Worm (Caenorhabditis elegans): ENCODE data around the gene brc-1.

DNA sequence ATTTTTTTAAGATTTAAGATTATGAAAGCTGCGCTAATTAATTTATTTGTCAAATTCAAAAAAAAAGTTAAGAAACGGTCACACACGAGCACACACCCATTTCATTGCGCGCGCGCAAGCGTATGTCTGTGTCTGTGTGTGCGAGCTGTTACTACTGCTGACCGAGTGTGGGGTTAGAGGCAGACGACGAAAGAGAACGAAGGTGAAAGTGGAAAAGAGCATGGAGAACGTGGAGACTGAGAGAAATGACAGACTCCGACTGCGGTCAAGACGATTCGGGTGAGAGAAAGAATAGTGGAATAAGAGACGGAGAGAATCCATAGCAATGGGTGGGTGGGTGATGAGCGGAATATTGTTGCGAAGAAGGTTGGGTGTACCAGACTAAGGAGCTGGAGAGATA lies 42.6 kb downstream of the brc-1 start:
- TF ChIP-seq tab-1 (GFP tag; IDR thresholded peaks at IDR 0.05) (0 out of 2 replicates have a peak, but pooled peaks have one; percentile 28), ztf-23 (GFP tag; IDR thresholded peaks at IDR 0.05) (peak; percentile 45; the same call in 1 of the 2 replicates), flt-1 (GFP tag; IDR thresholded peaks at IDR 0.05) (no peak), ztf-29 (GFP tag; IDR thresholded peaks at IDR 0.05) (no peak)

Measured in whole organism, midembryonic.